Worm (Caenorhabditis elegans): ENCODE measurements around the gene T22B7.4.
A peak's percentile ranks its signal among the peaks of the same experiment; 100 is the strongest.

Gene T22B7.4

DNA sequence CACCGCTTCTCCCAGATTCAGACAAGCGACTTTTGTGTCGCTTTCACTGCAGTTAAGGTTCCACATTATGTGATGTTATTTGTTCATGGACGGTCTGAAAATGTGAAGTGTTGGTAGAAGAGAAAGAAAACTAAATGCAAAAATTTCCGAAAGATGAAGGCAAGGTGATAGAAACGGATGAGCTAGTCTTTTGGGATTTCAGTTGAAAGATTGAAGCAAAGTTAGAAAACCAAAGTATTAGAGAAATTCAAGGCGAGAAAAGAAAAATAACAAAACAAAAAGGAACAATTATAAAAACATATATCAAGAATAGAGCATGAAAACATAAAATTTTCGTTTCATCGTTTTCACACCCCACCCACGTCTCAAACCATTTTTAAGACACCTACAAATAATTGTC, 30.1 kb downstream of the T22B7.4 start, which contains the start of gene octr-1:
Gene octr-1, minus strand, starts transcription at position 101 of the 400 bp plus-strand sequence.
- TF ChIP-seq zim-3 (tag; optimal IDR thresholded peaks at IDR 0.05) (no peak), let-607 (tag; optimal IDR thresholded peaks at IDR 0.05) (no peak), dpff-1 (tag; optimal IDR thresholded peaks at IDR 0.05) (no peak)

DNA sequence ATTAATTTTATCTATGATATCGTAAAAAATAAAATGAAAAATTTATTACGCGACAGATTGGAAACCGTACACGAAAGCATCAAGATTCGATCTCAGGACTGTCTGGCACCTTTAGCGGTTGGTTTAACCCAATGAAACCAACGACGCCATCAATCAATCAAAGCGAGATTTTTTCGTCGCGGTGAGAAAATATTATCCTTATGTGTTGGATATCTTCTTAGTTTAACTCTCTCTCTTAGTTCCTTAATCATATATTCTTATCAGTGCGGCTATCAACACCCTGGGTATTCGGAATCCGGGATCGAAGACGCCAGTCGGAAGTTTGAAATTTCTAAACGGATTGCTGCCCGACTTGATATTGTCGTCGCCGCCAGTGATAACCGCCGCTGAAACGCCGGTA, 36.2 kb downstream of the T22B7.4 start:
- TF ChIP-seq lin-35 (GFP tag; optimal IDR thresholded peaks at IDR 0.05), result no peak
- no peak for TF ChIP-seq nhr-80 (tag; optimal IDR thresholded peaks at IDR 0.05)
- TF ChIP-seq lsl-1 (GFP tag; optimal IDR thresholded peaks at IDR 0.05), result no peak

DNA sequence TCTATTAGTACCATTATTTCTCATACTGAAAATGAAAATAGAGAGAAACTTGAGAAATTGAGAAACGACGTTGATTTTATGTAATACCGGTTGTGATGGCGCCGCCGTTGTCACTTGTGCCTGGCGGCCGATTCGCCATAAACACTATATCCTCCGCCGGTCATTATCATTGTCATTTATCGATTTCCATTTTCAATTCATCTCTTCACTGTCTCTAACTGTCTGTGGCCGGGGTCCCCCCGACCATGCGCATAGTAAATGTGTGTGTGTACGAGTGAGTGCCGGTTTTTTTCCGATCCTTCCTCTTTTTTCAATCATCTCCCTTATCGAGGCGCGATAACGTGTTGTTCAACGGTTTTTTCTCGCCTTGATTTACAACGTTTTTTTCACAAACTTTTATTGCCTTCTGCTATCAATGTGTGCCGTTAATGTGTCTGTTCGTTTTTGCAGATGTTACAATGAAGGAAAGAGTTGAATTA, 37.8 kb downstream of the T22B7.4 start, which contains the start of gene F14D12.1:
Gene F14D12.1, plus strand, starts transcription at position 429 of the 479 bp plus-strand sequence.
- TF ChIP-seq ztf-22 (GFP tag; optimal IDR thresholded peaks at IDR 0.05) (no peak), atf-7 (tag; optimal IDR thresholded peaks at IDR 0.05) (no peak), hrde-1 (tag; optimal IDR thresholded peaks at IDR 0.05; ENCODE audit: borderline replicate concordance) (no peak), ceh-79 (tag; optimal IDR thresholded peaks at IDR 0.05) (no peak), let-526 (GFP tag; IDR thresholded peaks at IDR 0.05) (no peak), snpc-3.4 (tag; optimal IDR thresholded peaks at IDR 0.05) (no peak), sptf-2 (GFP tag; optimal IDR thresholded peaks at IDR 0.05) (no peak), madf-8 (GFP tag; conservative IDR thresholded peaks at IDR 0.05) (no peak), lsy-27 (tag; optimal IDR thresholded peaks at IDR 0.05; ENCODE audit: borderline replicate concordance, insufficient read depth) (no peak), mes-4 (tag; optimal IDR thresholded peaks at IDR 0.05) (no peak), egl-18 (GFP tag; IDR thresholded peaks at IDR 0.05) (no peak)

DNA sequence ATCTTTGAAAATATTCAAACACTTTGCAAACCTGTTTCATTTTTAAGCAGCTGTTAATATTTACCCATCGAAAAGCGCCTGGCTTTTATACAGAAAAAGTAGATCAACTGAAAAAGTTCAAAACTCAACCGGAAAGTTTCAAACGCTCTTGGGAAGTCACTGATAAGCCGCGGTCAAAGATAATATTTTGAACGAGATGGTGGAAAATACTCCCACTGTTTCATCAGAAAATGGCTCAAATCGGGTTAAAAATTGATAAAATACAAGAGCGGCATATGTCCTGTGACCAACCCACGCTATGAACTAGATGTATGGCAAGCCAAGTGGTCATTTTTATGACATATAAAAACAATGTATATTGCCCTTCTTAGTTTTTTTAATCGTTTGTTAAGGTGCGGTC, 42.0 kb downstream of the T22B7.4 start, which contains the start of gene sulp-2:
Gene sulp-2, minus strand, starts transcription at position 107 of the 400 bp plus-strand sequence.
- TF ChIP-seq cebp-2 (GFP tag; IDR thresholded peaks at IDR 0.05) (no peak), nhr-80 (tag; optimal IDR thresholded peaks at IDR 0.05) (peak; percentile 31)

DNA sequence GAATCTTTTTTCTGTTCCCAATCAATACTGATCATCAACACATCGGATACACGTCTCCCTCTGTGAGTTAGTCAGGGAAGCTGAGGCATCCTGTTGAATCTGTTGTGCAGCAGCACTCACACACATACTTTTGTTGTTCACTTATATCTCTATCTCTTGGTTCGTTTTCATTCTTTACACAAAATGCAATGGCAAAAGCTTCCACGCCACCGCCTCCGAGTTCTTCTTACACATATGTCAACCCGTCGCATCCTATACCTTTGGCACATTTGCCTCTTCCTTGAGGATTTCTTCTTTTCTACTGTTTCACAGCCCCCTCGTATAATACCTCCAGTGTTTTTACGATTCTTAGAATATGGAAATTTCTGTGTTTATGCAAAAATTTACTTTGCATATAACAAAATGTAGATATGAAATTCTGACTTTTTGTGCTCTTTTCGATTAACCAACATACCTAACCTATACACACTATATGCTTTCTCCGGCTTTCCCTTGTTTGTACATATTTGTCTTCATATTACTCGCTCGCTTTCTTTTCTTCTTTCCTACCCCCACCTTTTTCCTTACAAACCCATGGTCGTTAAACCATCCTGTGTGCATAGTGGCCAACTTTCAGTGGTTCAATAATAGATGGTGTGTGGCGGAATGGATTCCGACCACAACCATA, 48.6 kb downstream of the T22B7.4 start, which contains the start of gene unc-97:
Gene unc-97, plus strand, starts transcription at position 617 of the 667 bp plus-strand sequence.
- no peak for TF ChIP-seq K12H6.12 (tag; optimal IDR thresholded peaks at IDR 0.05)
- no peak for TF ChIP-seq athp-1 (tag; optimal IDR thresholded peaks at IDR 0.05)
- TF ChIP-seq Y53F4B.3 (GFP tag; IDR thresholded peaks at IDR 0.05), result no peak

DNA sequence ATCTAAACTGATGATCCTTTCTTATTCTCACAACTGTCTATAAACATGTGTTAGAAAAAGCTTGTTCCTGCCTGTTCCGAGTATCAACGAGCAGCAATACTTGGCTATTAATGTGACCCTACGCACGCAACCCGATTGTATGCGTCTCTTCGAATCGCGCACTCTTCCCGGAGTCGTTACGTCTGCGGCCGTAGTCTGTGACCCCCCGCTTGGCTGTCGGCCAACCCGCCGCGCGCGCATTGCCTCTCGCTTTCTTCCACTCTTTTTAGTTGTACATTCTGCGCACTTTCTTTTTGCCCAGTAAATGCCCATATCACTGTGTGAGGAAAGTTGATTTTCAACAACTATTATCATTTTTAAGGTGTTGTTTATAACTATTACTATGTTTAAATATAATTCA, 49.4 kb downstream of the T22B7.4 start:
- TF ChIP-seq zfh-2 (GFP tag; conservative IDR thresholded peaks at IDR 0.05) (peak; percentile 83), cebp-2 (GFP tag; IDR thresholded peaks at IDR 0.05) (0 out of 2 replicates have a peak, but pooled peaks have one; percentile 34), attf-6 (GFP tag; IDR thresholded peaks at IDR 0.05) (no peak), hmg-1.2 (GFP tag; IDR thresholded peaks at IDR 0.05) (peak; percentile 59; the same call in 1 of the 2 replicates), ztf-22 (GFP tag; optimal IDR thresholded peaks at IDR 0.05) (no peak), ceh-27 (GFP tag; optimal IDR thresholded peaks at IDR 0.05) (peak; percentile 31)
